Fruit fly (Drosophila melanogaster) whole organism, pupa: ENCODE measurements around the gene LeuRS.

Experiments used
- CG13204 ChIP-seq: fragments of 200-800 bp; sonication (Bioruptor generic); optimal IDR thresholded peaks from 2 replicates; lab custom pipeline; 2018; ENCODE audit warnings: missing biosample characterization, mild to moderate bottlenecking, missing genetic modification characterization, moderate library complexity
- CG8159 ChIP-seq: fragments of 200-800 bp; sonication (Bioruptor generic); optimal IDR thresholded peaks from 3 replicates; lab custom pipeline; 2018; ENCODE audit warnings: missing biosample characterization, mild to moderate bottlenecking, missing genetic modification characterization, moderate library complexity
- CG8301 ChIP-seq: fragments of 200-800 bp; sonication (Bioruptor generic); optimal IDR thresholded peaks from 2 replicates; lab custom pipeline; 2018; ENCODE audit warnings: missing biosample characterization, mild to moderate bottlenecking, missing genetic modification characterization
- CG9948 ChIP-seq: fragments of 200-800 bp; sonication (Bioruptor generic); optimal IDR thresholded peaks from 2 replicates; lab custom pipeline; 2018; ENCODE audit warnings: missing biosample characterization, mild to moderate bottlenecking, missing genetic modification characterization, moderate library complexity
- Pif1A ChIP-seq: fragments of 200-800 bp; sonication (Bioruptor generic); optimal IDR thresholded peaks from 3 replicates; lab custom pipeline; 2016; ENCODE audit warnings: missing biosample characterization, missing genetic modification characterization
- gl ChIP-seq: fragments of 200-800 bp; sonication (Bioruptor generic); optimal IDR thresholded peaks from 2 replicates; lab custom pipeline; 2018; ENCODE audit warnings: missing biosample characterization, mild to moderate bottlenecking, missing genetic modification characterization

DNA sequence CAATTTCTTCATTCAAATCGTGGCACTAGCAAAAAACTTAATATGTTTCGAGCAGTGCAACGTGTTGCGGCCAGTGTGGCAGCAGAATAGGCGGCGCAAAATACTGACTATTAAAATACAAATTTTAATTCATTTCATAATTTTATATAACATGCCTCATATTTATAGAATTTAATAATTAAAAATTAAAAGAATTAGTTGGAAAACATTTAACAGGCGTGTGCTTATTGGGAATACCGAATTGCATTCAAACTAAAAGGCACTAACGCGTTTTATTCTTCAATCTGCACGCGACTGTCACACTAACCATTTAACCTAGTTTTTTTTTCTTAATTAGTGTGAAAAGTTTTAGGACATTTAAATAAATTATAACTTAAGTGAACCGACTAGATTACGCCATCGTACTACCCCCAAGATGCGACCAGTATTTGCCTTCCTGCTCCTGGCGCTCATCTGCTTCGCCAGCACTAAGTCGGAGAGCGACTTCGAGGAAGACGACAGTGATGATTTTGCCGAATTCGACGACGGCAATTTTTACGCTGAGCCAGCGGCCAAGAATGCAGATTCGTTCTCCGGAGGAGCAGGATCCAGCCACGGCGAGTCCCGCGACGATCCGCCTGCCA is at the start of gene LeuRS, which contains the start of gene CG17593:
- TF ChIP-seq CG13204 (GFP tag; lab: Kevin White, UChicago) (no peak), Pif1A (GFP tag; lab: Kevin White, UChicago) (no peak), CG9948 (tag; lab: Kevin White, UChicago) (no peak), CG8159 (tag; lab: Kevin White, UChicago) (no peak), CG8301 (tag; lab: Kevin White, UChicago) (no peak), gl (tag; lab: Kevin White, UChicago) (no peak)
